Fruit fly (Drosophila melanogaster): ENCODE data around the gene Tm2.

The Tm2 gene

dm6 chr3R:15342926-15343685 is 33.1 kb downstream of the Tm2 start, which contains the start of gene Nagk (continued):
- TF ChIP-seq CG6765 (GFP tag; optimal IDR thresholded peaks at IDR 0.05) (peak; percentile 59), CG1233 (GFP tag; optimal IDR thresholded peaks at IDR 0.05) (peak; percentile 61), tin (GFP tag; optimal IDR thresholded peaks at IDR 0.05) (peak; percentile 53), mam (GFP tag; optimal IDR thresholded peaks at IDR 0.05) (peak; percentile 40), CG6175 (GFP tag; IDR thresholded peaks at IDR 0.05) (no peak), h (optimal IDR thresholded peaks at IDR 0.05) (no peak), seq (GFP tag; IDR thresholded peaks at IDR 0.05) (no peak), exex (tag; optimal IDR thresholded peaks at IDR 0.05) (peak; percentile 47), CG9932 (GFP tag; IDR thresholded peaks at IDR 0.05) (peak; percentile 32), lbe (GFP tag; optimal IDR thresholded peaks at IDR 0.05) (peak; percentile 55), Lim3 (GFP tag; IDR thresholded peaks at IDR 0.05) (no peak), insv (GFP tag; optimal IDR thresholded peaks at IDR 0.05) (no peak), Sox100B (GFP tag; optimal IDR thresholded peaks at IDR 0.05) (no peak), phol (tag; optimal IDR thresholded peaks at IDR 0.05) (peak; percentile 66), Sry-β (GFP tag; optimal IDR thresholded peaks at IDR 0.05) (no peak), cas (GFP tag; IDR thresholded peaks at IDR 0.05) (no peak), sr (GFP tag; IDR thresholded peaks at IDR 0.05) (peak; percentile 24; the same call in 1 of the 3 replicates), CG8089 (GFP tag; optimal IDR thresholded peaks at IDR 0.05) (peak; percentile 19), sens-2 (GFP tag; IDR thresholded peaks at IDR 0.05) (no peak), eve (GFP tag; optimal IDR thresholded peaks at IDR 0.05) (no peak), en (GFP tag; optimal IDR thresholded peaks at IDR 0.05) (no peak), Ptx1 (GFP tag; IDR thresholded peaks at IDR 0.05) (0 out of 2 replicates have a peak, but pooled peaks have one; percentile 39), Trl (optimal IDR thresholded peaks at IDR 0.05) (no peak), Trl (GFP tag; optimal IDR thresholded peaks at IDR 0.05) (peak; percentile 37), Max (GFP tag; optimal IDR thresholded peaks at IDR 0.05) (peak; percentile 67), CG7271 (tag; optimal IDR thresholded peaks at IDR 0.05) (no peak), CG2129 (GFP tag; IDR thresholded peaks at IDR 0.05; ENCODE audit: partially characterized antibody) (no peak), emc (GFP tag; optimal IDR thresholded peaks at IDR 0.05) (peak; percentile 45), Atf-2 (GFP tag; optimal IDR thresholded peaks at IDR 0.05) (peak; percentile 69), danr (GFP tag; IDR thresholded peaks at IDR 0.05) (no peak), Taf1 (GFP tag; IDR thresholded peaks at IDR 0.05) (no peak), CG11093 (GFP tag; IDR thresholded peaks at IDR 0.05) (no peak), zfh2 (GFP tag; optimal IDR thresholded peaks at IDR 0.05) (peak; percentile 64), HHEX (GFP tag; optimal IDR thresholded peaks at IDR 0.05) (peak; percentile 27), Blimp-1 (GFP tag; optimal IDR thresholded peaks at IDR 0.05) (peak; percentile 28), CG3163 (GFP tag; optimal IDR thresholded peaks at IDR 0.05) (no peak), Optix (GFP tag; IDR thresholded peaks at IDR 0.05) (0 out of 3 replicates have a peak, but pooled peaks have one; percentile 17), CG3281 (GFP tag; optimal IDR thresholded peaks at IDR 0.05) (peak; percentile 62), dpn (GFP tag; optimal IDR thresholded peaks at IDR 0.05) (peak; percentile 46 to 68), run (tag; optimal IDR thresholded peaks at IDR 0.05) (no peak), pum (GFP tag; optimal IDR thresholded peaks at IDR 0.05) (peak; percentile 42), Jarid2 (GFP tag; optimal IDR thresholded peaks at IDR 0.05) (peak; percentile 59), Dref (GFP tag; IDR thresholded peaks at IDR 0.05) (peak; percentile 56), fd3F (GFP tag; optimal IDR thresholded peaks at IDR 0.05) (peak; percentile 22), NK7.1 (GFP tag; optimal IDR thresholded peaks at IDR 0.05) (peak; percentile 20), Gug (GFP tag; IDR thresholded peaks at IDR 0.05) (peak; percentile 59; the same call in 2 of the 4 replicates), CG4854 (GFP tag; optimal IDR thresholded peaks at IDR 0.05) (peak; percentile 52), CG17912 (GFP tag; optimal IDR thresholded peaks at IDR 0.05) (no peak), kah (GFP tag; optimal IDR thresholded peaks at IDR 0.05) (no peak), Fer1 (GFP tag; optimal IDR thresholded peaks at IDR 0.05) (peak; percentile 37), CG1647 (GFP tag; optimal IDR thresholded peaks at IDR 0.05) (no peak)
